Worm (Caenorhabditis elegans) whole organism, late embryonic: ENCODE results near the gene F07F6.1.
A peak's percentile ranks its signal among the peaks of the same experiment; 100 is the strongest.

ENCODE experiments used
- C38D4.7 ChIP-seq: fragments of 200-800 bp; sonication (Bioruptor generic); optimal IDR thresholded peaks from 2 replicates; lab custom pipeline; 2018; ENCODE audit warnings: mild to moderate bottlenecking, missing genetic modification characterization, moderate library complexity, missing compliant biosample characterization
- F13H6.1 ChIP-seq: sonication (generic microtip); optimal IDR thresholded peaks from 2 replicates; lab custom pipeline; 2016; ENCODE audit warnings: missing genetic modification characterization, missing compliant biosample characterization
- K02D7.2 ChIP-seq: sonication (generic microtip); optimal IDR thresholded peaks from 2 replicates; lab custom pipeline; 2017; ENCODE audit warnings: mild to moderate bottlenecking, missing genetic modification characterization, missing compliant biosample characterization
- K09A11.1 ChIP-seq: sonication (generic microtip); optimal IDR thresholded peaks from 2 replicates; lab custom pipeline; 2017; ENCODE audit warnings: antibody characterized with exemption, mild to moderate bottlenecking, missing genetic modification characterization, missing compliant biosample characterization; ENCODE audit not compliant: insufficient read depth
- T23F11.4 ChIP-seq: fragments of 200-800 bp; sonication (Bioruptor generic); optimal IDR thresholded peaks from 2 replicates; lab custom pipeline; 2018; ENCODE audit warnings: mild to moderate bottlenecking, missing genetic modification characterization, missing compliant biosample characterization
- Y22D7AL.16 ChIP-seq: sonication (generic microtip); optimal IDR thresholded peaks from 2 replicates; lab custom pipeline; 2016; ENCODE audit warnings: missing genetic modification characterization, missing compliant biosample characterization
- ahr-1 ChIP-seq: sonication (generic microtip); optimal IDR thresholded peaks from 2 replicates; lab custom pipeline; 2016; ENCODE audit warnings: missing genetic modification characterization, missing compliant biosample characterization
- ceh-14 ChIP-seq: sonication (generic microtip); optimal IDR thresholded peaks from 2 replicates; lab custom pipeline; 2016; ENCODE audit warnings: missing genotype, missing genetic modification characterization, missing compliant biosample characterization
- ceh-18 ChIP-seq: sonication (generic microtip); optimal IDR thresholded peaks from 2 replicates; lab custom pipeline; 2016; ENCODE audit warnings: missing genetic modification characterization, missing compliant biosample characterization
- ceh-19 ChIP-seq: fragments of 200-800 bp; sonication (Bioruptor generic); optimal IDR thresholded peaks from 2 replicates; lab custom pipeline; 2018; ENCODE audit warnings: mild to moderate bottlenecking, missing genetic modification characterization, missing compliant biosample characterization
- ceh-24 ChIP-seq: sonication (generic microtip); optimal IDR thresholded peaks from 2 replicates; lab custom pipeline; 2016; ENCODE audit warnings: mild to moderate bottlenecking, missing genetic modification characterization, missing compliant biosample characterization
- ceh-31 ChIP-seq: sonication (generic microtip); optimal IDR thresholded peaks from 2 replicates; lab custom pipeline; 2016; ENCODE audit warnings: missing genetic modification characterization, missing compliant biosample characterization
- ceh-34 ChIP-seq: sonication (generic microtip); optimal IDR thresholded peaks from 2 replicates; lab custom pipeline; 2016; ENCODE audit warnings: mild to moderate bottlenecking, missing genetic modification characterization, missing compliant biosample characterization
- ceh-48 ChIP-seq: sonication (generic microtip); optimal IDR thresholded peaks from 2 replicates; lab custom pipeline; 2016; ENCODE audit warnings: missing genetic modification characterization, inconsistent platforms, missing compliant biosample characterization
- ceh-9 ChIP-seq: sonication (generic microtip); optimal IDR thresholded peaks from 2 replicates; lab custom pipeline; 2016; ENCODE audit warnings: mild to moderate bottlenecking, missing genetic modification characterization, inconsistent platforms, missing compliant biosample characterization
- che-1 ChIP-seq: sonication (generic microtip); optimal IDR thresholded peaks from 2 replicates; lab custom pipeline; 2016; ENCODE audit warnings: mild to moderate bottlenecking, missing genetic modification characterization, missing compliant biosample characterization
- elt-2 ChIP-seq: sonication (generic microtip); optimal IDR thresholded peaks from 2 replicates; lab custom pipeline; 2016; ENCODE audit warnings: missing genetic modification reagents, missing genetic modification characterization, missing compliant biosample characterization
- elt-4 ChIP-seq: sonication (generic microtip); optimal IDR thresholded peaks from 2 replicates; lab custom pipeline; 2016; ENCODE audit warnings: missing genetic modification characterization, missing compliant biosample characterization
- eyg-1 ChIP-seq: sonication (generic microtip); optimal IDR thresholded peaks from 2 replicates; lab custom pipeline; 2016; ENCODE audit warnings: missing genotype, missing genetic modification characterization, missing compliant biosample characterization
- fax-1 ChIP-seq: sonication (generic microtip); optimal IDR thresholded peaks from 2 replicates; lab custom pipeline; 2016; ENCODE audit warnings: missing genotype, missing genetic modification characterization, missing compliant biosample characterization
- hlh-15 ChIP-seq: sonication (generic microtip); optimal IDR thresholded peaks from 2 replicates; lab custom pipeline; 2016; ENCODE audit warnings: missing genetic modification characterization, missing compliant biosample characterization
- hlh-30 ChIP-seq: sonication (generic microtip); optimal IDR thresholded peaks from 2 replicates; lab custom pipeline; 2017; ENCODE audit warnings: antibody characterized with exemption, missing genetic modification characterization, missing compliant biosample characterization; ENCODE audit not compliant: insufficient read depth
- hlh-6 ChIP-seq: sonication (generic microtip); optimal IDR thresholded peaks from 2 replicates; lab custom pipeline; 2016; ENCODE audit warnings: missing genotype, missing genetic modification characterization, missing compliant biosample characterization
- hlh-8 ChIP-seq: sonication (generic microtip); optimal IDR thresholded peaks from 2 replicates; lab custom pipeline; 2016; ENCODE audit warnings: missing genotype, missing genetic modification characterization, missing compliant biosample characterization
- lim-6 ChIP-seq: sonication (generic microtip); optimal IDR thresholded peaks from 2 replicates; lab custom pipeline; 2016; ENCODE audit warnings: missing genetic modification characterization, missing compliant biosample characterization
- mec-3 ChIP-seq: sonication (generic microtip); optimal IDR thresholded peaks from 2 replicates; lab custom pipeline; 2016; ENCODE audit warnings: borderline replicate concordance, missing genetic modification characterization, missing compliant biosample characterization
- nfya-1 ChIP-seq: sonication (generic microtip); optimal IDR thresholded peaks from 2 replicates; lab custom pipeline; 2017; ENCODE audit warnings: missing genetic modification characterization, mild to moderate bottlenecking, missing compliant biosample characterization, antibody characterized with exemption, moderate library complexity
- npax-4 ChIP-seq: sonication (generic microtip); optimal IDR thresholded peaks from 2 replicates; lab custom pipeline; 2016; ENCODE audit warnings: missing genetic modification characterization, missing compliant biosample characterization
- pag-3 ChIP-seq: sonication (generic microtip); optimal IDR thresholded peaks from 2 replicates; lab custom pipeline; 2016; ENCODE audit warnings: missing compliant biosample characterization, missing genetic modification characterization, borderline replicate concordance
- pax-1 ChIP-seq: fragments of 150-350 bp; optimal IDR thresholded peaks from 2 replicates; lab custom pipeline; 2014; ENCODE audit warnings: missing biosample characterization, missing genetic modification characterization
- pha-4 ChIP-seq: fragments of 150-350 bp; optimal IDR thresholded peaks from 2 replicates; lab custom pipeline; 2018; ENCODE audit warnings: missing biosample characterization, missing genetic modification reagents, missing genetic modification characterization
- ref-2 ChIP-seq: sonication (generic microtip); optimal IDR thresholded peaks from 2 replicates; lab custom pipeline; 2016; ENCODE audit warnings: missing genetic modification characterization, missing compliant biosample characterization
- rnt-1 ChIP-seq: sonication (generic microtip); optimal IDR thresholded peaks from 2 replicates; lab custom pipeline; 2016; ENCODE audit warnings: missing genetic modification characterization, missing compliant biosample characterization
- sdc-2 ChIP-seq: sonication (generic microtip); optimal IDR thresholded peaks from 2 replicates; lab custom pipeline; 2016; ENCODE audit warnings: missing genotype, missing genetic modification characterization, missing compliant biosample characterization
- sox-2 ChIP-seq: fragments of 200-800 bp; sonication (Bioruptor generic); IDR thresholded peaks from 2 replicates; pipeline ENCODE4 v1.3.6; 2022; ENCODE audit warnings: missing genetic modification reagents, missing genetic modification characterization, missing compliant biosample characterization
- sox-4 ChIP-seq: sonication (generic microtip); optimal IDR thresholded peaks from 2 replicates; lab custom pipeline; 2017; ENCODE audit warnings: mild to moderate bottlenecking, missing genetic modification characterization, inconsistent platforms, missing compliant biosample characterization
- tbx-2 ChIP-seq: sonication (generic microtip); optimal IDR thresholded peaks from 2 replicates; lab custom pipeline; 2016; ENCODE audit warnings: missing genetic modification characterization, missing compliant biosample characterization
- ttx-3 ChIP-seq: sonication (generic microtip); optimal IDR thresholded peaks from 2 replicates; lab custom pipeline; 2016; ENCODE audit warnings: missing genetic modification reagents, missing genetic modification characterization, missing compliant biosample characterization
- unc-42 ChIP-seq: sonication (generic microtip); optimal IDR thresholded peaks from 2 replicates; lab custom pipeline; 2016; ENCODE audit warnings: missing genotype, missing genetic modification characterization, missing compliant biosample characterization
- unc-55 ChIP-seq: sonication (generic microtip); optimal IDR thresholded peaks from 2 replicates; lab custom pipeline; 2017; ENCODE audit warnings: missing biosample characterization, missing genetic modification reagents, missing genetic modification characterization
- zip-5 ChIP-seq: sonication (generic microtip); optimal IDR thresholded peaks from 2 replicates; lab custom pipeline; 2016; ENCODE audit warnings: missing genetic modification characterization, missing compliant biosample characterization
- ztf-16 ChIP-seq: sonication (generic microtip); optimal IDR thresholded peaks from 2 replicates; lab custom pipeline; 2017; ENCODE audit warnings: missing genetic modification characterization, missing compliant biosample characterization

Gene F07F6.1

ce11 chrII:5412467-5412866 is 25.2 kb upstream of the F07F6.1 start, which contains the start of the genes EEED8.13 and EEED8.18:
EEED8.13 (minus strand) TSS chrII:5412567.
EEED8.18 (minus strand) TSS chrII:5412610.
- TF ChIP-seq K09A11.1 (tag; lab: Kevin White, UChicago) (no peak), zip-5 (tag; lab: Kevin White, UChicago) (no peak), hlh-8 (no peak), tbx-2 (no peak), elt-4 (no peak), ceh-14 (tag; lab: Kevin White, UChicago) (no peak), npax-4 (no peak), pha-4 (tag; lab: Kevin White, UChicago) (no peak), hlh-30 (tag; lab: Kevin White, UChicago) (no peak)

ce11 chrII:5414040-5414439 is 23.6 kb upstream of the F07F6.1 start, which contains the start of the genes EEED8.14 and EEED8.3:
EEED8.14 (minus strand) TSS chrII:5414052.
EEED8.3 (plus strand) TSS chrII:5414276.
- TF ChIP-seq ceh-34 (tag; lab: Kevin White, UChicago): no peak

DNA sequence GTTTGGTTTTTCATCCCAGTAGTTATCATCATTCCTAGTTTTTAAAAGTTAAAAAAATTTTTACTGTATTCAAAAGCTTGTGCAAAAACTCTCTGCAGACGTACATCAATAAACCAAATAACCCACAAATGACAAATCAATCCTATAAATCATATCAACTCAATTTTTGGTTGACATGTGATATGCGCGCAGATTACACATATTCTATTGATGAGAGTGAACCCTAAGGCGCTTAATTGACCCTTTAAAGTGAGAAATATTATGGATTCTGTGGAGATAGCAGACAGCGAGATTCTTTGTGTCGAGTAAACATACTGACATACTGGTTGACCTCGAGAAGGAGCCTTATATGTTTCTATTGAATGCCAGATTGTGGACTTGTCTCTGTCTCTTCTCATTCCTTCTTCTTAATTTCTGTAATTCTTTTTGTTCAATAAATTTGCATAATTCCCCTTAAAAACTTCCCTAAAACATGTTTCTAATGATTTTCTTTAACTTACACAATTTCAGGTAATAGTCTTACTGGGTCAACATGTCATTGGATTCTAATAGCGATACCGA is 21.4 kb upstream of the F07F6.1 start, which contains the start of gene EEED8.2:
EEED8.2 (plus strand) TSS at position 511 of the 561 bp plus-strand sequence.
- TF ChIP-seq ceh-19: no peak
- TF ChIP-seq ceh-14 (tag; lab: Kevin White, UChicago): no peak
- peak; percentile 24 for TF ChIP-seq hlh-30 (tag; lab: Kevin White, UChicago)
- peak; percentile 39 for TF ChIP-seq unc-55 (GFP tag; lab: Kevin White, UChicago)
- peak; percentile 3 for TF ChIP-seq tbx-2
- TF ChIP-seq ttx-3 (tag; lab: Kevin White, UChicago): no peak
- no peak for TF ChIP-seq ztf-16 (tag; lab: Kevin White, UChicago)
- no peak for TF ChIP-seq ceh-34 (tag; lab: Kevin White, UChicago)

- TF ChIP-seq unc-55 (GFP tag; lab: Kevin White, UChicago) (peak; percentile 90), K02D7.2 (tag; lab: Kevin White, UChicago) (no peak)
These were observed 19.8 kb upstream of the F07F6.1 start for ce11 chrII:5417905-5418304.

- TF ChIP-seq lim-6 (tag; lab: Kevin White, UChicago): no peak
- TF ChIP-seq ceh-34 (tag; lab: Kevin White, UChicago): no peak
- TF ChIP-seq hlh-15 (tag; lab: Kevin White, UChicago): no peak
- no peak for TF ChIP-seq sdc-2
- TF ChIP-seq che-1: no peak
- TF ChIP-seq C38D4.7: no peak
- no peak for TF ChIP-seq pag-3
- no peak for TF ChIP-seq ceh-31 (tag; lab: Kevin White, UChicago)
- TF ChIP-seq eyg-1: no peak
- TF ChIP-seq nfya-1 (tag; lab: Kevin White, UChicago): peak; percentile 40
- no peak for TF ChIP-seq ceh-18 (tag; lab: Kevin White, UChicago)
- no peak for TF ChIP-seq hlh-6 (tag; lab: Kevin White, UChicago)
- TF ChIP-seq sox-2 (GFP tag; lab: Robert Waterston, UW): no peak
- TF ChIP-seq rnt-1: no peak
- TF ChIP-seq sox-4 (tag; lab: Kevin White, UChicago): no peak
- TF ChIP-seq fax-1 (tag; lab: Kevin White, UChicago): no peak
- TF ChIP-seq ahr-1 (tag; lab: Kevin White, UChicago): no peak
- peak; percentile 54 for TF ChIP-seq unc-42 (tag; lab: Kevin White, UChicago)
- TF ChIP-seq ceh-24 (tag; lab: Kevin White, UChicago): no peak
- TF ChIP-seq F13H6.1 (tag; lab: Kevin White, UChicago): no peak
- no peak for TF ChIP-seq T23F11.4 (GFP tag; lab: Kevin White, UChicago)
- peak; percentile 42 for TF ChIP-seq elt-2 (tag; lab: Kevin White, UChicago)
- TF ChIP-seq mec-3 (tag; lab: Kevin White, UChicago): no peak
- no peak for TF ChIP-seq ceh-9
- TF ChIP-seq unc-55 (GFP tag; lab: Kevin White, UChicago): no peak
- no peak for TF ChIP-seq ceh-19
- no peak for TF ChIP-seq ceh-14 (tag; lab: Kevin White, UChicago)
- TF ChIP-seq ref-2 (tag; lab: Kevin White, UChicago): peak; percentile 8
- no peak for TF ChIP-seq pax-1 (tag; lab: Kevin White, UChicago)
- TF ChIP-seq Y22D7AL.16: no peak
- peak; percentile 36 for TF ChIP-seq ceh-48
- TF ChIP-seq, all 69 proteins: peak for 5
These were observed 19.4 kb upstream of the F07F6.1 start for ce11 chrII:5418317-5418716.
